Worm (Caenorhabditis elegans) whole organism, late embryonic: Measurements from ENCODE around the gene gab-1.

ENCODE experiments used
- hlh-30 ChIP-seq: sonication (generic microtip); optimal IDR thresholded peaks from 2 replicates; lab custom pipeline; 2017; ENCODE audit warnings: antibody characterized with exemption, missing genetic modification characterization, missing compliant biosample characterization; ENCODE audit not compliant: insufficient read depth
- hlh-8 ChIP-seq: sonication (generic microtip); optimal IDR thresholded peaks from 2 replicates; lab custom pipeline; 2016; ENCODE audit warnings: missing genotype, missing genetic modification characterization, missing compliant biosample characterization
- madf-2 ChIP-seq: sonication (generic microtip); optimal IDR thresholded peaks from 2 replicates; lab custom pipeline; 2017; ENCODE audit warnings: missing genetic modification characterization, missing compliant biosample characterization
- pha-4 ChIP-seq: fragments of 150-350 bp; optimal IDR thresholded peaks from 2 replicates; lab custom pipeline; 2018; ENCODE audit warnings: missing biosample characterization, missing genetic modification reagents, missing genetic modification characterization
- pros-1 ChIP-seq: fragments of 150-350 bp; optimal IDR thresholded peaks from 2 replicates; lab custom pipeline; 2014; ENCODE audit warnings: missing biosample characterization, missing genetic modification reagents, missing genetic modification characterization
- sox-2 ChIP-seq: fragments of 200-800 bp; sonication (Bioruptor generic); IDR thresholded peaks from 2 replicates; pipeline ENCODE4 v1.3.6; 2022; ENCODE audit warnings: missing genetic modification reagents, missing genetic modification characterization, missing compliant biosample characterization
- syd-9 ChIP-seq: sonication (generic microtip); optimal IDR thresholded peaks from 2 replicates; lab custom pipeline; 2016; ENCODE audit warnings: mild to moderate bottlenecking, missing genetic modification characterization, moderate library complexity, missing compliant biosample characterization

DNA sequence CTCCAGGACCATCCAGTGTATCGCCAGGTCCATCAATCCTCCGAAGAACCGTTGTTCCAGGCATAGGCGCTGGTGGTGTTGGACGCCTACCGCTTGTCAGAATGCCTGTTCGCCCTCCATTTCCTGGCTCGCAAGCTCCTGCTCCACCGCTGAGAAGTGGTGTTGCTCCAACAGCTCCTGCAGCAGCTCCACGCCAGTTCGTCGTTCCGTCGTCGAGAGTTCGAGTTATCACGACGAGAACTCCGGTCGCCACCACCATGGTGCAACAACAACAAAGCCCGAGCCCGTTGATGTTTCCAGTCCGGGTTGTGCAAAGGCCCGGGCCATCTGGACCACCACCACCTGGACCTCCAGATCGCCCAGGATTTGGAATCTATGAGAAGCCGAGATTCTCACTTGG is 51.4 kb downstream of the gab-1 start:
- TF ChIP-seq syd-9 (tag; lab: Kevin White, UChicago) = no peak
- no peak for TF ChIP-seq hlh-30 (tag; lab: Kevin White, UChicago)
- no peak for TF ChIP-seq hlh-8 (tag; lab: Kevin White, UChicago)
- TF ChIP-seq pha-4 (tag; lab: Kevin White, UChicago) = no peak
- TF ChIP-seq pros-1 (tag; lab: Kevin White, UChicago) = no peak
- no peak for TF ChIP-seq madf-2 (tag; lab: Kevin White, UChicago)
- TF ChIP-seq sox-2 = no peak
